Worm (Caenorhabditis elegans) whole organism, young adult: ENCODE measurements around the gene fntb-1.
A peak's percentile ranks its signal among the peaks of the same experiment; 100 is the strongest.

Source experiments
- B0019.2 ChIP-seq: fragments of 200-800 bp; sonication (Bioruptor generic); conservative IDR thresholded peaks from 2 replicates; pipeline ENCODE4 v1.3.6; 2022; ENCODE audit warnings: missing genetic modification reagents, missing genetic modification characterization, missing compliant biosample characterization
- B0035.1 ChIP-seq: sonication (generic microtip); optimal IDR thresholded peaks from 2 replicates; lab custom pipeline; 2016; ENCODE audit warnings: missing genetic modification characterization, mild to moderate bottlenecking, missing compliant biosample characterization, missing genotype, missing genetic modification reagents
- C17E4.6 ChIP-seq: fragments of 200-800 bp; sonication (Bioruptor generic); IDR thresholded peaks from 2 replicates; pipeline ENCODE4 v1.3.6; 2022; ENCODE audit warnings: missing genetic modification reagents, missing genetic modification characterization, missing compliant biosample characterization
- F10E7.11 ChIP-seq: sonication (generic microtip); optimal IDR thresholded peaks from 2 replicates; lab custom pipeline; 2017; ENCODE audit warnings: mild to moderate bottlenecking, missing genetic modification characterization, moderate library complexity, missing compliant biosample characterization
- F23B12.7 ChIP-seq: sonication (generic microtip); optimal IDR thresholded peaks from 2 replicates; lab custom pipeline; 2017; ENCODE audit warnings: missing genetic modification characterization, mild to moderate bottlenecking, missing compliant biosample characterization, antibody characterized with exemption, moderate library complexity; ENCODE audit not compliant: insufficient read depth
- F37B4.10 ChIP-seq: fragments of 200-800 bp; sonication (Bioruptor generic); IDR thresholded peaks from 2 replicates; pipeline ENCODE4 v1.3.6; 2022; ENCODE audit warnings: missing genetic modification characterization, missing compliant biosample characterization
- F49E8.2 ChIP-seq: sonication (generic microtip); optimal IDR thresholded peaks from 3 replicates; lab custom pipeline; 2017; ENCODE audit warnings: missing genetic modification characterization, mild to moderate bottlenecking, missing compliant biosample characterization, antibody characterized with exemption, moderate library complexity; ENCODE audit not compliant: insufficient read depth
- F52B5.7 ChIP-seq: sonication (generic microtip); optimal IDR thresholded peaks from 2 replicates; lab custom pipeline; 2016; ENCODE audit warnings: mild to moderate bottlenecking, missing genetic modification characterization, missing compliant biosample characterization
- F57A8.1 ChIP-seq: fragments of 200-800 bp; sonication (Bioruptor generic); optimal IDR thresholded peaks from 2 replicates; lab custom pipeline; 2018; ENCODE audit warnings: mild to moderate bottlenecking, missing genetic modification characterization, moderate library complexity, missing compliant biosample characterization
- Y53G8AR.9 ChIP-seq: fragments of 200-800 bp; sonication (Bioruptor generic); conservative IDR thresholded peaks from 2 replicates; pipeline ENCODE4 v1.3.6; 2022; ENCODE audit warnings: missing genetic modification reagents, missing genetic modification characterization, missing compliant biosample characterization
- Y56A3A.18 ChIP-seq: fragments of 200-800 bp; sonication (Bioruptor generic); IDR thresholded peaks from 2 replicates; pipeline ENCODE4 v1.3.6; 2022; ENCODE audit warnings: missing genetic modification reagents, missing genetic modification characterization, missing compliant biosample characterization
- ZK185.1 ChIP-seq: sonication (generic microtip); optimal IDR thresholded peaks from 2 replicates; lab custom pipeline; 2016; ENCODE audit warnings: mild to moderate bottlenecking, missing genetic modification characterization, missing compliant biosample characterization; ENCODE audit not compliant: poor library complexity, severe bottlenecking
- ama-1 ChIP-seq, 3 experiments: fragments of 150-350 bp in 1 of 3; sonication (generic microtip) in 2 of 3; optimal IDR thresholded peaks; 2 replicates each; lab custom pipeline; 2014 to 2018; ENCODE audit warnings: missing biosample characterization in 2 of 3, missing genetic modification characterization in 2 of 3, missing genetic modification reagents in 2 of 3
- attf-3 ChIP-seq: fragments of 200-800 bp; sonication (Bioruptor generic); conservative IDR thresholded peaks from 2 replicates; pipeline ENCODE4 v1.3.6; 2022; ENCODE audit warnings: missing genetic modification reagents, missing genetic modification characterization, missing compliant biosample characterization
- cebp-1 ChIP-seq, 2 experiments: fragments of 200-800 bp in 1 of 2; sonication (Bioruptor generic) in 1 of 2; sonication (generic microtip) in 1 of 2; IDR thresholded peaks in 1 of 2; optimal IDR thresholded peaks in 1 of 2; 2 replicates each; pipeline versions ENCODE4 v1.3.6 to Lab custom; 2017 to 2022; ENCODE audit warnings: missing compliant biosample characterization in 2 of 2, missing genetic modification characterization in 2 of 2, mild to moderate bottlenecking in 1 of 2, missing genetic modification reagents in 1 of 2, moderate library complexity in 1 of 2
- ceh-100 ChIP-seq: fragments of 200-800 bp; sonication (Bioruptor generic); IDR thresholded peaks from 2 replicates; pipeline ENCODE4 v1.3.6; 2022; ENCODE audit warnings: missing genetic modification reagents, missing genetic modification characterization, missing compliant biosample characterization
- ceh-27 ChIP-seq: fragments of 200-800 bp; sonication (Bioruptor generic); optimal IDR thresholded peaks from 2 replicates; lab custom pipeline; 2018; ENCODE audit warnings: mild to moderate bottlenecking, missing genetic modification characterization, moderate library complexity, missing compliant biosample characterization
- ceh-91 ChIP-seq: fragments of 200-800 bp; sonication (Bioruptor generic); IDR thresholded peaks from 2 replicates; pipeline ENCODE4 v1.3.6; 2022; ENCODE audit warnings: missing genetic modification reagents, missing genetic modification characterization, missing compliant biosample characterization
- die-1 ChIP-seq: sonication (generic microtip); optimal IDR thresholded peaks from 2 replicates; lab custom pipeline; 2016; ENCODE audit warnings: missing genotype, mild to moderate bottlenecking, missing genetic modification characterization, missing compliant biosample characterization
- dpl-1 ChIP-seq: fragments of 150-350 bp; optimal IDR thresholded peaks from 2 replicates; lab custom pipeline; 2014; ENCODE audit warnings: missing biosample characterization, missing genetic modification reagents, missing genetic modification characterization
- efl-1 ChIP-seq: fragments of 150-350 bp; optimal IDR thresholded peaks from 2 replicates; lab custom pipeline; 2014; ENCODE audit warnings: missing biosample characterization, missing genetic modification reagents, missing genetic modification characterization
- egl-18 ChIP-seq: fragments of 200-800 bp; sonication (Bioruptor generic); IDR thresholded peaks from 2 replicates; pipeline ENCODE4 v1.3.6; 2022; ENCODE audit warnings: missing genetic modification reagents, missing genetic modification characterization, missing compliant biosample characterization
- egl-44 ChIP-seq: fragments of 200-800 bp; sonication (Bioruptor generic); IDR thresholded peaks from 2 replicates; pipeline ENCODE4 v1.3.6; 2022; ENCODE audit warnings: missing genetic modification reagents, missing genetic modification characterization, missing compliant biosample characterization
- ekl-4 ChIP-seq: fragments of 200-800 bp; sonication (Bioruptor generic); IDR thresholded peaks from 2 replicates; pipeline ENCODE4 v1.3.6; 2022; ENCODE audit warnings: missing genetic modification reagents, missing genetic modification characterization, missing compliant biosample characterization
- hlh-12 ChIP-seq: sonication (generic microtip); optimal IDR thresholded peaks from 2 replicates; lab custom pipeline; 2016; ENCODE audit warnings: missing genetic modification characterization, missing compliant biosample characterization
- hmg-20 ChIP-seq: fragments of 200-800 bp; sonication (Bioruptor generic); IDR thresholded peaks from 2 replicates; pipeline ENCODE4 v1.3.6; 2022; ENCODE audit warnings: missing genetic modification reagents, missing genetic modification characterization, missing compliant biosample characterization
- hsf-1 ChIP-seq: fragments of 200-800 bp; sonication (Bioruptor generic); IDR thresholded peaks from 2 replicates; pipeline ENCODE4 v1.3.6; 2022; ENCODE audit warnings: missing genetic modification reagents, missing genetic modification characterization, missing compliant biosample characterization
- let-607 ChIP-seq, 2 experiments: fragments of 200-800 bp in 1 of 2; sonication (Bioruptor generic) in 1 of 2; sonication (generic microtip) in 1 of 2; optimal IDR thresholded peaks; 2 replicates each; lab custom pipeline; 2016 to 2018; ENCODE audit warnings: mild to moderate bottlenecking in 2 of 2, missing compliant biosample characterization in 2 of 2, missing genetic modification characterization in 2 of 2, moderate library complexity in 2 of 2, missing genotype in 1 of 2
- lin-54 ChIP-seq: fragments of 200-800 bp; sonication (Bioruptor generic); optimal IDR thresholded peaks from 2 replicates; lab custom pipeline; 2018; ENCODE audit warnings: mild to moderate bottlenecking, missing genetic modification characterization, missing compliant biosample characterization
- lir-1 ChIP-seq: fragments of 200-800 bp; sonication (Bioruptor generic); conservative IDR thresholded peaks from 2 replicates; pipeline ENCODE4 v1.3.6; 2022; ENCODE audit warnings: missing genetic modification reagents, missing genetic modification characterization, missing compliant biosample characterization
- madf-10 ChIP-seq: sonication (generic microtip); optimal IDR thresholded peaks from 2 replicates; lab custom pipeline; 2016; ENCODE audit warnings: mild to moderate bottlenecking, missing genetic modification characterization, missing compliant biosample characterization
- madf-3 ChIP-seq: fragments of 200-800 bp; sonication (Bioruptor generic); IDR thresholded peaks from 2 replicates; pipeline ENCODE4 v1.3.6; 2022; ENCODE audit warnings: missing genetic modification reagents, missing genetic modification characterization, missing compliant biosample characterization
- mel-28 ChIP-seq: sonication (generic microtip); optimal IDR thresholded peaks from 2 replicates; lab custom pipeline; 2016; ENCODE audit warnings: borderline replicate concordance, mild to moderate bottlenecking, missing genetic modification characterization, missing compliant biosample characterization
- mes-4 ChIP-seq: sonication (generic microtip); optimal IDR thresholded peaks from 2 replicates; lab custom pipeline; 2016; ENCODE audit warnings: missing genotype, missing genetic modification characterization, missing compliant biosample characterization
- nhr-120 ChIP-seq: fragments of 200-800 bp; sonication (Bioruptor generic); IDR thresholded peaks from 2 replicates; pipeline ENCODE4 v1.3.6; 2022; ENCODE audit warnings: missing genetic modification characterization, missing compliant biosample characterization
- nhr-179 ChIP-seq: sonication (generic microtip); optimal IDR thresholded peaks from 2 replicates; lab custom pipeline; 2016; ENCODE audit warnings: mild to moderate bottlenecking, missing genetic modification characterization, missing compliant biosample characterization
- nhr-80 ChIP-seq: sonication (generic microtip); optimal IDR thresholded peaks from 2 replicates; lab custom pipeline; 2016; ENCODE audit warnings: missing genetic modification characterization, missing compliant biosample characterization
- rcor-1 ChIP-seq: fragments of 200-800 bp; sonication (Bioruptor generic); IDR thresholded peaks from 2 replicates; pipeline ENCODE4 v1.3.6; 2022; ENCODE audit warnings: missing genetic modification reagents, missing genetic modification characterization, missing compliant biosample characterization
- repo-1 ChIP-seq: sonication (generic microtip); optimal IDR thresholded peaks from 2 replicates; lab custom pipeline; 2017; ENCODE audit warnings: mild to moderate bottlenecking, missing genetic modification characterization, missing compliant biosample characterization
- snpc-1.3 ChIP-seq: sonication (generic microtip); optimal IDR thresholded peaks from 2 replicates; lab custom pipeline; 2017; ENCODE audit warnings: missing genetic modification characterization, mild to moderate bottlenecking, missing compliant biosample characterization, antibody characterized with exemption, moderate library complexity, missing genotype, missing genetic modification reagents; ENCODE audit not compliant: insufficient read depth
- somi-1 ChIP-seq: fragments of 200-800 bp; sonication (Bioruptor generic); optimal IDR thresholded peaks from 2 replicates; lab custom pipeline; 2018; ENCODE audit warnings: mild to moderate bottlenecking, missing genetic modification characterization, missing compliant biosample characterization
- sptf-2 ChIP-seq: fragments of 200-800 bp; sonication (Bioruptor generic); optimal IDR thresholded peaks from 2 replicates; lab custom pipeline; 2018; ENCODE audit warnings: mild to moderate bottlenecking, missing genetic modification characterization, missing compliant biosample characterization
- zim-3 ChIP-seq: sonication (generic microtip); optimal IDR thresholded peaks from 2 replicates; lab custom pipeline; 2017; ENCODE audit warnings: mild to moderate bottlenecking, missing genetic modification characterization, moderate library complexity, missing compliant biosample characterization
- ztf-18 ChIP-seq: sonication (generic microtip); optimal IDR thresholded peaks from 2 replicates; lab custom pipeline; 2016; ENCODE audit warnings: missing genotype, mild to moderate bottlenecking, missing genetic modification characterization, missing compliant biosample characterization
- ztf-25 ChIP-seq: fragments of 200-800 bp; sonication (Bioruptor generic); IDR thresholded peaks from 2 replicates; pipeline ENCODE4 v1.3.6; 2022; ENCODE audit warnings: missing genetic modification reagents, missing genetic modification characterization, missing compliant biosample characterization

fntb-1 gene

ce11 chrV:14414032-14414431 lies 33.4 kb upstream of the fntb-1 start:
- TF ChIP-seq F10E7.11 (tag; lab: Kevin White, UChicago) (no peak), nhr-120 (GFP tag; lab: Robert Waterston, UW) (no peak), B0035.1 (tag; lab: Kevin White, UChicago) (no peak), repo-1 (tag; lab: Kevin White, UChicago) (no peak), attf-3 (GFP tag; lab: Robert Waterston, UW) (no peak), nhr-80 (tag; lab: Kevin White, UChicago) (peak; percentile 73), madf-3 (GFP tag; lab: Robert Waterston, UW) (no peak), lin-54 (no peak)

ce11 chrV:14414964-14415564 lies 32.4 kb upstream of the fntb-1 start, which contains the start of the genes nxf-1 and C15H11.11:
nxf-1 (minus strand) TSS chrV:14415014.
C15H11.11 (plus strand) TSS chrV:14415499.
- TF ChIP-seq lir-1 (GFP tag; lab: Robert Waterston, UW): no peak; the same call in 1 of the 2 replicates
- TF ChIP-seq C17E4.6 (GFP tag; lab: Robert Waterston, UW): no peak
- TF ChIP-seq nhr-120 (GFP tag; lab: Robert Waterston, UW): no peak
- TF ChIP-seq ceh-27: no peak
- no peak for TF ChIP-seq hlh-12 (tag; lab: Kevin White, UChicago)
- peak; percentile 44; the same call in 1 of the 2 replicates for TF ChIP-seq ceh-100 (GFP tag; lab: Robert Waterston, UW)
- peak; percentile 6 for TF ChIP-seq ama-1 (optimal IDR thresholded peaks at IDR 0.05; lab: Kevin White, UChicago)
- TF ChIP-seq ama-1 (GFP tag; optimal IDR thresholded peaks at IDR 0.05; lab: Kevin White, UChicago): no peak
- no peak for TF ChIP-seq nhr-179
- TF ChIP-seq mel-28: no peak
- TF ChIP-seq somi-1: no peak
- no peak for TF ChIP-seq ceh-91 (GFP tag; lab: Robert Waterston, UW)
- no peak for TF ChIP-seq ztf-18 (tag; lab: Kevin White, UChicago)
- TF ChIP-seq rcor-1 (GFP tag; lab: Robert Waterston, UW): 0 out of 2 replicates have a peak, but pooled peaks have one; percentile 36
- TF ChIP-seq hmg-20 (GFP tag; lab: Robert Waterston, UW): no peak
- no peak for TF ChIP-seq F49E8.2
- TF ChIP-seq hsf-1 (GFP tag; lab: Robert Waterston, UW): 0 out of 2 replicates have a peak, but pooled peaks have one; percentile 35
- peak; percentile 63; the same call in 1 of the 2 replicates for TF ChIP-seq Y53G8AR.9 (GFP tag; lab: Robert Waterston, UW)
- peak; percentile 51 for TF ChIP-seq F23B12.7
- TF ChIP-seq let-607 (tag; optimal IDR thresholded peaks at IDR 0.05; lab: Kevin White, UChicago): peak in 1 of 2 experiments; percentile 10
- no peak for TF ChIP-seq F37B4.10 (GFP tag; lab: Robert Waterston, UW)
- TF ChIP-seq cebp-1 (GFP tag; IDR thresholded peaks at IDR 0.05; lab: Robert Waterston, UW): peak; percentile 54; the same call in 1 of the 2 replicates
- peak; percentile 90 for TF ChIP-seq cebp-1 (tag; optimal IDR thresholded peaks at IDR 0.05; lab: Kevin White, UChicago)
- no peak for TF ChIP-seq Y56A3A.18 (GFP tag; lab: Robert Waterston, UW)
- TF ChIP-seq sptf-2: no peak
- TF ChIP-seq F52B5.7: no peak
- no peak for TF ChIP-seq madf-10 (tag; lab: Kevin White, UChicago)
- peak; percentile 74 for TF ChIP-seq ZK185.1 (tag; lab: Kevin White, UChicago)
- no peak for TF ChIP-seq ztf-25 (GFP tag; lab: Robert Waterston, UW)
- no peak for TF ChIP-seq mes-4 (tag; lab: Kevin White, UChicago)
- TF ChIP-seq snpc-1.3 (tag; lab: Kevin White, UChicago): peak; percentile 29
- no peak for TF ChIP-seq F57A8.1 (GFP tag; lab: Kevin White, UChicago)
- TF ChIP-seq efl-1 (GFP tag; lab: Kevin White, UChicago): no peak
- TF ChIP-seq ekl-4 (GFP tag; lab: Robert Waterston, UW): 0 out of 2 replicates have a peak, but pooled peaks have one; percentile 31
- no peak for TF ChIP-seq egl-44 (GFP tag; lab: Robert Waterston, UW)
- TF ChIP-seq B0019.2 (GFP tag; lab: Robert Waterston, UW): no peak
- no peak for TF ChIP-seq zim-3 (tag; lab: Kevin White, UChicago)
- no peak for TF ChIP-seq die-1
- TF ChIP-seq dpl-1 (GFP tag; lab: Kevin White, UChicago): no peak
- TF ChIP-seq egl-18 (GFP tag; lab: Robert Waterston, UW): no peak
